Worm (Caenorhabditis elegans): ENCODE results near the gene K09A9.8.

K09A9.8 gene

ce11 chrX:15630340-15630739 is 33.4 kb upstream of the K09A9.8 start, which contains the start of gene K09E9.4:
Gene K09E9.4 (minus strand): TSS chrX:15630440.
- TF ChIP-seq blmp-1 (tag; optimal IDR thresholded peaks at IDR 0.05), result no peak
- TF ChIP-seq tbx-8 (GFP tag; optimal IDR thresholded peaks at IDR 0.05), result no peak
- TF ChIP-seq sem-2 (GFP tag; optimal IDR thresholded peaks at IDR 0.05), result no peak
- no peak for TF ChIP-seq lin-32 (GFP tag; optimal IDR thresholded peaks at IDR 0.05)
- no peak for TF ChIP-seq ztf-11 (tag; optimal IDR thresholded peaks at IDR 0.05)
- TF ChIP-seq hlh-1 (tag; optimal IDR thresholded peaks at IDR 0.05), result no peak
- TF ChIP-seq elt-1 (tag; optimal IDR thresholded peaks at IDR 0.05; ENCODE audit: borderline replicate concordance, insufficient read depth), result no peak
- TF ChIP-seq lin-13 (tag; optimal IDR thresholded peaks at IDR 0.05), result no peak
- TF ChIP-seq nhr-237 (tag; optimal IDR thresholded peaks at IDR 0.05), result no peak
- no peak for TF ChIP-seq cnd-1 (tag; optimal IDR thresholded peaks at IDR 0.05)
- TF ChIP-seq zip-8 (tag; optimal IDR thresholded peaks at IDR 0.05), result no peak

ce11 chrX:15629615-15630014 is 32.6 kb upstream of the K09A9.8 start:
- TF ChIP-seq pha-4 (tag; optimal IDR thresholded peaks at IDR 0.05) (no peak), sptf-1 (tag; optimal IDR thresholded peaks at IDR 0.05) (no peak), ceh-43 (GFP tag; optimal IDR thresholded peaks at IDR 0.05) (no peak)

ce11 chrX:15628945-15629344 is 32.0 kb upstream of the K09A9.8 start:
- TF ChIP-seq mab-5 (tag; optimal IDR thresholded peaks at IDR 0.05) (no peak), pha-4 (tag; optimal IDR thresholded peaks at IDR 0.05) (no peak), elt-1 (tag; optimal IDR thresholded peaks at IDR 0.05; ENCODE audit: borderline replicate concordance, insufficient read depth) (no peak), ham-2 (GFP tag; optimal IDR thresholded peaks at IDR 0.05) (no peak), blmp-1 (tag; optimal IDR thresholded peaks at IDR 0.05) (no peak), ztf-11 (tag; optimal IDR thresholded peaks at IDR 0.05) (no peak), tbx-8 (GFP tag; optimal IDR thresholded peaks at IDR 0.05) (no peak), nhr-76 (tag; optimal IDR thresholded peaks at IDR 0.05) (no peak), nhr-2 (tag; optimal IDR thresholded peaks at IDR 0.05) (no peak), bed-3 (GFP tag; optimal IDR thresholded peaks at IDR 0.05) (no peak), sem-2 (GFP tag; optimal IDR thresholded peaks at IDR 0.05) (no peak), unc-39 (tag; optimal IDR thresholded peaks at IDR 0.05) (no peak), mep-1 (tag; optimal IDR thresholded peaks at IDR 0.05) (no peak), nhr-28 (tag; optimal IDR thresholded peaks at IDR 0.05) (no peak), ceh-83 (GFP tag; optimal IDR thresholded peaks at IDR 0.05) (no peak), ceh-43 (GFP tag; optimal IDR thresholded peaks at IDR 0.05) (no peak), snpc-4 (tag; optimal IDR thresholded peaks at IDR 0.05) (no peak), hlh-1 (tag; optimal IDR thresholded peaks at IDR 0.05) (no peak)

ce11 chrX:15627814-15628213 is 30.8 kb upstream of the K09A9.8 start:
- TF ChIP-seq ces-1 (GFP tag; optimal IDR thresholded peaks at IDR 0.05), result peak; percentile 62
- TF ChIP-seq tbx-8 (GFP tag; optimal IDR thresholded peaks at IDR 0.05), result no peak

- TF ChIP-seq nhr-12 (tag; optimal IDR thresholded peaks at IDR 0.05), result no peak
- TF ChIP-seq zip-8 (tag; optimal IDR thresholded peaks at IDR 0.05), result no peak
- TF ChIP-seq unc-62 (GFP tag; optimal IDR thresholded peaks at IDR 0.05), result peak; percentile 28
- no peak for TF ChIP-seq cnd-1 (tag; optimal IDR thresholded peaks at IDR 0.05)
Measured at ce11 chrX:15626119-15626850, 29.3 kb upstream of the K09A9.8 start.

- no peak for TF ChIP-seq sptf-1 (tag; optimal IDR thresholded peaks at IDR 0.05)
- TF ChIP-seq zip-8 (tag; optimal IDR thresholded peaks at IDR 0.05), result peak; percentile 19
Measured at ce11 chrX:15622041-15622440, 25.1 kb upstream of the K09A9.8 start.

ce11 chrX:15621001-15621400 is 24.0 kb upstream of the K09A9.8 start:
- TF ChIP-seq snpc-4 (tag; optimal IDR thresholded peaks at IDR 0.05), result no peak
- no peak for TF ChIP-seq ceh-83 (GFP tag; optimal IDR thresholded peaks at IDR 0.05)
- TF ChIP-seq mab-5 (tag; optimal IDR thresholded peaks at IDR 0.05), result no peak
- TF ChIP-seq unc-120 (tag; optimal IDR thresholded peaks at IDR 0.05; ENCODE audit: poor library complexity, severe bottlenecking), result no peak
- TF ChIP-seq mep-1 (tag; optimal IDR thresholded peaks at IDR 0.05), result no peak
- TF ChIP-seq lin-13 (tag; optimal IDR thresholded peaks at IDR 0.05), result no peak
- no peak for TF ChIP-seq flh-1 (GFP tag; optimal IDR thresholded peaks at IDR 0.05)
- TF ChIP-seq bed-3 (GFP tag; optimal IDR thresholded peaks at IDR 0.05), result no peak
- TF ChIP-seq nhr-76 (tag; optimal IDR thresholded peaks at IDR 0.05), result no peak

Measured in whole organism, mixed stage, embryonic.